Worm (Caenorhabditis elegans) whole organism, L1 larva: ENCODE results near the gene fbxa-6.

Experiments
- C04F5.9 ChIP-seq: sonication (generic microtip); optimal IDR thresholded peaks from 2 replicates; lab custom pipeline; 2016; ENCODE audit warnings: missing genetic modification characterization, missing compliant biosample characterization
- C16A3.4 ChIP-seq: fragments of 150-350 bp; optimal IDR thresholded peaks from 2 replicates; lab custom pipeline; 2014; ENCODE audit warnings: missing biosample characterization, missing genetic modification characterization
- F16B12.6 ChIP-seq: fragments of 150-350 bp; optimal IDR thresholded peaks from 2 replicates; lab custom pipeline; 2014; ENCODE audit warnings: missing biosample characterization, missing genetic modification characterization
- Y116A8C.19 ChIP-seq: sonication (generic microtip); optimal IDR thresholded peaks from 2 replicates; lab custom pipeline; 2016; ENCODE audit warnings: missing compliant biosample characterization, missing genetic modification characterization, borderline replicate concordance
- aly-2 ChIP-seq: fragments of 150-350 bp; optimal IDR thresholded peaks from 2 replicates; lab custom pipeline; 2014; ENCODE audit warnings: missing biosample characterization, missing genetic modification characterization
- ama-1 ChIP-seq: fragments of 150-350 bp; optimal IDR thresholded peaks from 2 replicates; lab custom pipeline; 2014
- blmp-1 ChIP-seq: fragments of 150-350 bp; optimal IDR thresholded peaks from 2 replicates; lab custom pipeline; 2014; ENCODE audit warnings: missing biosample characterization, missing genetic modification characterization
- ceh-8 ChIP-seq: fragments of 200-800 bp; sonication (Bioruptor generic); optimal IDR thresholded peaks from 2 replicates; lab custom pipeline; 2018; ENCODE audit warnings: mild to moderate bottlenecking, missing genetic modification characterization, moderate library complexity, missing compliant biosample characterization
- ceh-82 ChIP-seq, 3 experiments: fragments of 150-350 bp in 1 of 3; sonication (generic microtip) in 2 of 3; optimal IDR thresholded peaks; 2 replicates each; lab custom pipeline; 2014 to 2017; ENCODE audit warnings: missing biosample characterization in 3 of 3, missing genetic modification characterization in 3 of 3
- dsc-1 ChIP-seq: sonication (generic microtip); optimal IDR thresholded peaks from 2 replicates; lab custom pipeline; 2016; ENCODE audit warnings: mild to moderate bottlenecking, missing genetic modification characterization, missing compliant biosample characterization
- efl-1 ChIP-seq, 4 experiments: fragments of 150-350 bp; optimal IDR thresholded peaks in 3 of 4; peaks in 1 of 4; 1 replicate in 1 of 4; 2 replicates in 3 of 4; lab custom pipeline; 2014; ENCODE audit warnings: missing biosample characterization in 2 of 4, missing genetic modification characterization in 2 of 4, missing genetic modification reagents in 2 of 4
- efl-3 ChIP-seq: fragments of 200-800 bp; sonication (Bioruptor generic); optimal IDR thresholded peaks from 2 replicates; lab custom pipeline; 2018; ENCODE audit warnings: mild to moderate bottlenecking, missing genetic modification characterization, missing compliant biosample characterization
- egl-13 ChIP-seq: sonication (generic microtip); optimal IDR thresholded peaks from 2 replicates; lab custom pipeline; 2016; ENCODE audit warnings: missing genotype, missing genetic modification reagents, missing genetic modification characterization, missing compliant biosample characterization
- elt-3 ChIP-seq, 6 experiments: fragments of 150-350 bp in 1 of 6; sonication (generic microtip); optimal IDR thresholded peaks; 2 replicates each; lab custom pipeline; 2017 to 2018; ENCODE audit warnings: missing biosample characterization in 6 of 6, missing genetic modification characterization in 6 of 6, inconsistent platforms in 1 of 6
- fkh-8 ChIP-seq: sonication (generic microtip); optimal IDR thresholded peaks from 2 replicates; lab custom pipeline; 2016; ENCODE audit warnings: mild to moderate bottlenecking, missing genetic modification characterization, missing compliant biosample characterization
- fos-1 ChIP-seq: fragments of 150-350 bp; optimal IDR thresholded peaks from 2 replicates; lab custom pipeline; 2014; ENCODE audit warnings: missing biosample characterization, missing genetic modification characterization
- grh-1 ChIP-seq: fragments of 200-800 bp; sonication (Bioruptor generic); IDR thresholded peaks from 2 replicates; pipeline ENCODE4 v1.3.6; 2022; ENCODE audit warnings: missing genetic modification reagents, missing genetic modification characterization, missing compliant biosample characterization
- isw-1 ChIP-seq: fragments of 200-800 bp; sonication (Bioruptor generic); IDR thresholded peaks from 2 replicates; pipeline ENCODE4 v1.3.6; 2022; ENCODE audit warnings: missing genetic modification characterization, missing compliant biosample characterization
- jun-1 ChIP-seq: fragments of 150-350 bp; optimal IDR thresholded peaks from 2 replicates; lab custom pipeline; 2014; ENCODE audit warnings: missing biosample characterization, missing genetic modification reagents, missing genetic modification characterization
- lin-35 ChIP-seq, 2 experiments: fragments of 150-350 bp; optimal IDR thresholded peaks; 2 replicates each; lab custom pipeline; 2014; ENCODE audit warnings: missing biosample characterization in 2 of 2, missing genetic modification characterization in 2 of 2, missing genetic modification reagents in 2 of 2
- lin-39 ChIP-seq: fragments of 150-350 bp; optimal IDR thresholded peaks from 2 replicates; lab custom pipeline; 2014; ENCODE audit warnings: missing biosample characterization, missing genetic modification reagents, missing genetic modification characterization
- lsy-2 ChIP-seq, 2 experiments: fragments of 150-350 bp; optimal IDR thresholded peaks; 2 replicates each; lab custom pipeline; 2014; ENCODE audit warnings: missing biosample characterization in 2 of 2, missing genetic modification characterization in 2 of 2
- nhr-11 ChIP-seq: fragments of 150-350 bp; optimal IDR thresholded peaks from 2 replicates; lab custom pipeline; 2014; ENCODE audit warnings: missing biosample characterization, missing genetic modification characterization
- nhr-12 ChIP-seq: sonication (generic microtip); optimal IDR thresholded peaks from 2 replicates; lab custom pipeline; 2017; ENCODE audit warnings: missing biosample characterization, missing genetic modification characterization
- nhr-20 ChIP-seq: sonication (generic microtip); optimal IDR thresholded peaks from 2 replicates; lab custom pipeline; 2016; ENCODE audit warnings: mild to moderate bottlenecking, missing genetic modification characterization, missing compliant biosample characterization
- nhr-47 ChIP-seq: sonication (generic microtip); optimal IDR thresholded peaks from 2 replicates; lab custom pipeline; 2016; ENCODE audit warnings: mild to moderate bottlenecking, missing genetic modification characterization, moderate library complexity, missing compliant biosample characterization
- nhr-71 ChIP-seq: sonication (generic microtip); optimal IDR thresholded peaks from 2 replicates; lab custom pipeline; 2016; ENCODE audit warnings: mild to moderate bottlenecking, missing genetic modification characterization, moderate library complexity, missing compliant biosample characterization
- nhr-76 ChIP-seq: sonication (generic microtip); optimal IDR thresholded peaks from 2 replicates; lab custom pipeline; 2017; ENCODE audit warnings: missing biosample characterization, missing genetic modification characterization
- nhr-77 ChIP-seq: fragments of 150-350 bp; optimal IDR thresholded peaks from 2 replicates; lab custom pipeline; 2014; ENCODE audit warnings: missing biosample characterization, missing genetic modification characterization
- nhr-84 ChIP-seq: sonication (generic microtip); optimal IDR thresholded peaks from 2 replicates; lab custom pipeline; 2017; ENCODE audit warnings: missing biosample characterization, missing genetic modification characterization
- nhr-85 ChIP-seq: sonication (generic microtip); peaks from one replicate; lab custom pipeline; 2016; ENCODE audit warnings: missing genetic modification characterization, inconsistent platforms, missing compliant biosample characterization
- pag-3 ChIP-seq: sonication (generic microtip); optimal IDR thresholded peaks from 2 replicates; lab custom pipeline; 2017; ENCODE audit warnings: missing genetic modification characterization, mild to moderate bottlenecking, missing compliant biosample characterization, antibody characterized with exemption, borderline replicate concordance; ENCODE audit not compliant: insufficient read depth
- skn-1 ChIP-seq: fragments of 150-350 bp; optimal IDR thresholded peaks from 2 replicates; lab custom pipeline; 2014; ENCODE audit warnings: missing biosample characterization, missing genetic modification characterization
- snu-23 ChIP-seq: sonication (generic microtip); optimal IDR thresholded peaks from 2 replicates; lab custom pipeline; 2016; ENCODE audit warnings: missing genetic modification characterization, missing compliant biosample characterization
- sox-4 ChIP-seq: sonication (generic microtip); optimal IDR thresholded peaks from 2 replicates; lab custom pipeline; 2016; ENCODE audit warnings: missing genetic modification characterization, missing compliant biosample characterization
- sptf-1 ChIP-seq: fragments of 150-350 bp; optimal IDR thresholded peaks from 2 replicates; lab custom pipeline; 2014; ENCODE audit warnings: missing biosample characterization, missing genetic modification characterization
- sup-37 ChIP-seq: fragments of 200-800 bp; sonication (Bioruptor generic); optimal IDR thresholded peaks from 2 replicates; lab custom pipeline; 2018; ENCODE audit warnings: mild to moderate bottlenecking, missing genetic modification characterization, missing compliant biosample characterization
- swsn-7 ChIP-seq: sonication (generic microtip); optimal IDR thresholded peaks from 2 replicates; lab custom pipeline; 2016; ENCODE audit warnings: missing genetic modification characterization, missing compliant biosample characterization
- tbx-2 ChIP-seq: sonication (generic microtip); optimal IDR thresholded peaks from 2 replicates; lab custom pipeline; 2016; ENCODE audit warnings: missing genetic modification characterization, missing compliant biosample characterization
- tlp-1 ChIP-seq: fragments of 150-350 bp; optimal IDR thresholded peaks from 2 replicates; lab custom pipeline; 2014; ENCODE audit warnings: missing biosample characterization, missing genetic modification characterization
- unc-30 ChIP-seq: sonication (generic microtip); optimal IDR thresholded peaks from 2 replicates; lab custom pipeline; 2017; ENCODE audit warnings: missing biosample characterization, missing genetic modification characterization
- unc-62 ChIP-seq: fragments of 150-350 bp; optimal IDR thresholded peaks from 2 replicates; lab custom pipeline; 2014; ENCODE audit warnings: missing biosample characterization, missing genetic modification reagents, missing genetic modification characterization
- xbp-1 ChIP-seq: sonication (generic microtip); optimal IDR thresholded peaks from 2 replicates; lab custom pipeline; 2016; ENCODE audit warnings: missing genetic modification characterization, missing compliant biosample characterization
- zip-4 ChIP-seq: fragments of 200-800 bp; sonication (Bioruptor generic); optimal IDR thresholded peaks from 2 replicates; lab custom pipeline; 2018; ENCODE audit warnings: mild to moderate bottlenecking, missing genetic modification characterization, moderate library complexity, missing compliant biosample characterization
- ztf-4 ChIP-seq: fragments of 150-350 bp; optimal IDR thresholded peaks from 2 replicates; lab custom pipeline; 2014; ENCODE audit warnings: missing biosample characterization, missing genetic modification characterization

fbxa-6 gene

DNA sequence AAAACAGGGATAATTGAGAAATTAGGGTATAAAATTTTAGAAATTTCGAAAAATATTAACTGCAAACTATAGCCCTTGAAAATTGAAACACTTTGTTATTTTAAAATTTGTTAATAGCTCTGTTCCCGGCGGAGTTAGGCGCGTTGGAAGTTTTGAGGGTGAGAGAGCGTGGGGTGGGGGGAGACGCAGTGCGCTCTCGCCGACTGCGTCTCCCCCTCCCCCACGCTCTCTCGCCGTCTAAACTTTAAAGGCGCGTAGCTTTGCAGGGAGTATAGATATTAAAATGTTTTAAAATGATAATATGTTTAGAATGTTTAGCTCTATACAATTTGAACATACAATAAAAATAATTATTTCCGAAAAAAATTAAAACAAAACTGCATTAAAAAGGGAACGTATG is 30.4 kb upstream of the fbxa-6 start:
- TF ChIP-seq F16B12.6 (tag; lab: Kevin White, UChicago) (no peak), isw-1 (GFP tag; lab: Robert Waterston, UW) (no peak), fos-1 (tag; lab: Kevin White, UChicago) (no peak), egl-13 (tag; lab: Kevin White, UChicago) (no peak), swsn-7 (no peak), ama-1 (lab: Kevin White, UChicago) (no peak), blmp-1 (tag; lab: Kevin White, UChicago) (no peak), nhr-85 (peak; percentile 31), sup-37 (GFP tag; lab: Kevin White, UChicago) (no peak)

DNA sequence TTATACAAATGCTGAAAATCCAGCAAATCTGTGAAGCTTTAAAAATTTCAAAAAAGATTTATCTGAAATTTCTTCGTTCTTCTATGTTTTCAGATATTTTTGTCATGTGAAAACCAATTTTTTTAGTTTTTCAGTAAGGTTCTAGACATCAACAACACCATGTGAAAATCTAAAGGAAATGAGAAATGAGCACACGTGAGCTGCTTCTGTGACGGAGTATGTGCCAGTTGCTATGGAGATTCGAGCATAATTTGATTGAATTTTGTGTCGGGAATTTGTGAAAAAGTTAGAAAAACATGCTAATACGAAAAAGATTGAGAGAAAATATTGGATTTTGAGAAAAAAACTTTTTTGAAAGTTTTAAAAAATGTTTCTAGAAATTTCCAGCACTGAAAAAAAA is 28.7 kb upstream of the fbxa-6 start:
- TF ChIP-seq aly-2 (no peak), zip-4 (GFP tag; lab: Kevin White, UChicago) (no peak), pag-3 (tag; lab: Kevin White, UChicago) (no peak), tbx-2 (no peak), nhr-77 (tag; lab: Kevin White, UChicago) (no peak), ceh-8 (GFP tag; lab: Kevin White, UChicago) (peak; percentile 10), efl-3 (no peak), nhr-11 (tag; lab: Kevin White, UChicago) (no peak), nhr-20 (tag; lab: Kevin White, UChicago) (peak; percentile 9), nhr-71 (tag; lab: Kevin White, UChicago) (peak; percentile 55), lsy-2 (tag; optimal IDR thresholded peaks at IDR 0.05; lab: Kevin White, UChicago) (no peak), nhr-47 (tag; lab: Kevin White, UChicago) (peak; percentile 43), ztf-4 (tag; lab: Kevin White, UChicago) (no peak), efl-1 (optimal IDR thresholded peaks at IDR 0.05; lab: Kevin White, UChicago) (no peak), efl-1 (GFP tag; optimal IDR thresholded peaks at IDR 0.05 in 1 of 2; lab: Kevin White, UChicago) (no peak), C04F5.9 (no peak), sox-4 (no peak), nhr-12 (tag; lab: Kevin White, UChicago) (no peak), Y116A8C.19 (tag; lab: Kevin White, UChicago) (no peak), xbp-1 (tag; lab: Kevin White, UChicago) (no peak), sup-37 (GFP tag; lab: Kevin White, UChicago) (no peak), C16A3.4 (no peak), nhr-76 (tag; lab: Kevin White, UChicago) (no peak), elt-3 (tag; optimal IDR thresholded peaks at IDR 0.05; lab: Kevin White, UChicago) (no peak), nhr-84 (tag; lab: Kevin White, UChicago) (no peak), dsc-1 (tag; lab: Kevin White, UChicago) (no peak), grh-1 (no peak), ama-1 (lab: Kevin White, UChicago) (no peak), unc-62 (no peak), sptf-1 (no peak), jun-1 (tag; lab: Kevin White, UChicago) (no peak), lin-35 (GFP tag; optimal IDR thresholded peaks at IDR 0.05; lab: Kevin White, UChicago) (no peak), tlp-1 (tag; lab: Kevin White, UChicago) (no peak), fkh-8 (peak; percentile 95), lin-39 (tag; lab: Kevin White, UChicago) (no peak), ceh-82 (tag; optimal IDR thresholded peaks at IDR 0.05; lab: Kevin White, UChicago) (no peak), skn-1 (tag; lab: Kevin White, UChicago) (no peak), snu-23 (GFP tag; lab: Kevin White, UChicago) (no peak), unc-30 (tag; lab: Kevin White, UChicago) (no peak), swsn-7 (no peak)
